Worm (Caenorhabditis elegans) whole organism, early embryonic: ENCODE measurements around the gene Y48A6B.14.

ENCODE experiments used
- B0310.2 ChIP-seq: sonication (generic microtip); optimal IDR thresholded peaks from 2 replicates; lab custom pipeline; 2016; ENCODE audit warnings: mild to moderate bottlenecking, missing genetic modification characterization, missing compliant biosample characterization
- F13C5.2 ChIP-seq: sonication (generic microtip); optimal IDR thresholded peaks from 2 replicates; lab custom pipeline; 2017; ENCODE audit warnings: mild to moderate bottlenecking, missing genetic modification characterization, inconsistent platforms, missing compliant biosample characterization
- aly-1 ChIP-seq: sonication (generic microtip); optimal IDR thresholded peaks from 2 replicates; lab custom pipeline; 2016; ENCODE audit warnings: missing genetic modification characterization, missing compliant biosample characterization
- ama-1 ChIP-seq: fragments of 150-350 bp; optimal IDR thresholded peaks from 2 replicates; lab custom pipeline; 2014
- ceh-13 ChIP-seq: fragments of 200-800 bp; sonication (Bioruptor generic); optimal IDR thresholded peaks from 2 replicates; lab custom pipeline; 2018; ENCODE audit warnings: mild to moderate bottlenecking, missing genetic modification characterization, missing compliant biosample characterization
- ceh-36 ChIP-seq: sonication (generic microtip); optimal IDR thresholded peaks from 2 replicates; lab custom pipeline; 2016; ENCODE audit warnings: missing genetic modification characterization, inconsistent platforms, missing compliant biosample characterization
- ets-7 ChIP-seq: sonication (generic microtip); optimal IDR thresholded peaks from 2 replicates; lab custom pipeline; 2016; ENCODE audit warnings: missing genotype, missing genetic modification characterization, missing compliant biosample characterization
- flt-1 ChIP-seq: fragments of 200-800 bp; sonication (Bioruptor generic); IDR thresholded peaks from 2 replicates; pipeline ENCODE4 v1.3.6; 2022; ENCODE audit warnings: missing genetic modification characterization, missing compliant biosample characterization
- hmbx-1 ChIP-seq: sonication (generic microtip); optimal IDR thresholded peaks from 2 replicates; lab custom pipeline; 2016; ENCODE audit warnings: mild to moderate bottlenecking, missing genetic modification characterization, missing compliant biosample characterization
- hmg-4 ChIP-seq: fragments of 200-800 bp; sonication (Bioruptor generic); optimal IDR thresholded peaks from 2 replicates; lab custom pipeline; 2018; ENCODE audit warnings: mild to moderate bottlenecking, missing genetic modification characterization, missing compliant biosample characterization
- hnd-1 ChIP-seq: sonication (generic microtip); optimal IDR thresholded peaks from 2 replicates; lab custom pipeline; 2016; ENCODE audit warnings: missing genetic modification characterization, missing compliant biosample characterization
- pes-1 ChIP-seq: fragments of 200-800 bp; sonication (Bioruptor generic); IDR thresholded peaks from 2 replicates; pipeline ENCODE4 v1.3.6; 2022; ENCODE audit warnings: missing genetic modification reagents, missing genetic modification characterization, missing compliant biosample characterization
- scrt-1 ChIP-seq: fragments of 200-800 bp; sonication (Bioruptor generic); IDR thresholded peaks from 2 replicates; pipeline ENCODE4 v1.3.6; 2022; ENCODE audit warnings: missing genetic modification characterization, missing compliant biosample characterization
- sea-1 ChIP-seq: fragments of 200-800 bp; sonication (Bioruptor generic); conservative IDR thresholded peaks from 2 replicates; pipeline ENCODE4 v1.3.6; 2022; ENCODE audit warnings: missing genetic modification characterization, missing compliant biosample characterization
- tbx-11 ChIP-seq: fragments of 200-800 bp; sonication (Bioruptor generic); IDR thresholded peaks from 2 replicates; pipeline ENCODE4 v1.3.6; 2022; ENCODE audit warnings: missing genetic modification characterization, missing compliant biosample characterization
- tbx-37 ChIP-seq: fragments of 200-800 bp; sonication (Bioruptor generic); conservative IDR thresholded peaks from 2 replicates; pipeline ENCODE4 v1.3.6; 2022; ENCODE audit warnings: missing genetic modification reagents, missing genetic modification characterization, missing compliant biosample characterization
- tra-4 ChIP-seq: sonication (generic microtip); optimal IDR thresholded peaks from 2 replicates; lab custom pipeline; 2017; ENCODE audit warnings: missing genetic modification characterization, missing compliant biosample characterization

Gene Y48A6B.14

ce11 chrIII:11064576-11064975, 33.2 kb downstream of the Y48A6B.14 start:
- TF ChIP-seq pes-1 (GFP tag; lab: Robert Waterston, UW) (no peak), aly-1 (no peak), scrt-1 (GFP tag; lab: Robert Waterston, UW) (no peak), tra-4 (no peak), B0310.2 (tag; lab: Kevin White, UChicago) (no peak), ets-7 (no peak), hmbx-1 (tag; lab: Kevin White, UChicago) (no peak), F13C5.2 (tag; lab: Kevin White, UChicago) (no peak), hnd-1 (tag; lab: Kevin White, UChicago) (no peak), tbx-37 (GFP tag; lab: Robert Waterston, UW) (no peak), hmg-4 (no peak), ceh-36 (tag; lab: Kevin White, UChicago) (no peak), ama-1 (lab: Kevin White, UChicago) (no peak), ceh-13 (no peak)

DNA sequence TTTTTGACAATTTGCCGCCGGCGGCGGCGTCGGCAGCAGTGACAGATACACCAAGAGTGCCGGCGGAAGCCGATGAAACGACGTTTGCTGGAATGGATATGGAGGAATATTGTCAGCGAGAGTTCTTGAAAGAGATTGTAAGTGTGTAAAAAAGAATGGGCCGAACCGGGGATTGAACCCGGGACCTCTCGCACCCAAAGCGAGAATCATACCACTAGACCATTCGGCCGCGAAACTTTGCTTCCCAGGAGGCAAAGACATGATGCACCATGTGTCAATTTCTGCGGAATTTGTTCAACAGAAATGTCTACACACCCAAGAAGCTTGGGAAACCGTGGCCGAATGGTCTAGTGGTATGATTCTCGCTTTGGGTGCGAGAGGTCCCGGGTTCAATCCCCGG, 35.3 kb downstream of the Y48A6B.14 start:
- TF ChIP-seq hnd-1 (tag; lab: Kevin White, UChicago) (peak; percentile 34), flt-1 (0 out of 2 replicates have a peak, but pooled peaks have one; percentile 34), tbx-37 (GFP tag; lab: Robert Waterston, UW) (no peak; the same call in 1 of the 2 replicates), tbx-11 (GFP tag; lab: Robert Waterston, UW) (peak; percentile 45; the same call in 1 of the 2 replicates), pes-1 (GFP tag; lab: Robert Waterston, UW) (peak; percentile 50; the same call in 1 of the 2 replicates), aly-1 (no peak), scrt-1 (GFP tag; lab: Robert Waterston, UW) (peak; percentile 50; the same call in 1 of the 2 replicates)

DNA sequence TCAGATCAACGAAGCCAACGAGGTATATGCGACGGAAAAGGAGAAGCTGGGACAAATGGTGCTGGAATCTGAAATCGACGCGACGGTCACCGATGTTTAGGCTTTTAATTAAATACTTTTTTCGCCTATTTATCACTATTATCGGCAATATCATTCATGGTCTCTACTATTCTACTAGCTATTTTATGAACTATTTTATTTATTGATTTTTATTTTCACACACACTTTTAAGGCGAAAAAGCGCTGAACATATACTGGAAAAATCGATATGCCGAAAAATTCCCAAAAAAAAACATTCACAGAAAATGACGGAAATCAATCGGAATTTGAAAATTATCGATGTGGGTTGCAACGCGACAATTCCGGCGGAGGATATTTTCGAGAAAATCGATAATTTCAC, 37.1 kb downstream of the Y48A6B.14 start, which contains the start of gene W09D6.1:
Gene W09D6.1, plus strand, starts transcription at position 301 of the 400 bp plus-strand sequence.
- TF ChIP-seq pes-1 (GFP tag; lab: Robert Waterston, UW) (no peak), tbx-11 (GFP tag; lab: Robert Waterston, UW) (no peak), tbx-37 (GFP tag; lab: Robert Waterston, UW) (no peak), F13C5.2 (tag; lab: Kevin White, UChicago) (no peak), ets-7 (no peak), hmg-4 (no peak), scrt-1 (GFP tag; lab: Robert Waterston, UW) (no peak), aly-1 (no peak), tra-4 (no peak)

- TF ChIP-seq ets-7 (no peak), tbx-11 (GFP tag; lab: Robert Waterston, UW) (no peak), ceh-36 (tag; lab: Kevin White, UChicago) (no peak), flt-1 (no peak), B0310.2 (tag; lab: Kevin White, UChicago) (no peak), F13C5.2 (tag; lab: Kevin White, UChicago) (no peak), tra-4 (no peak), hmbx-1 (tag; lab: Kevin White, UChicago) (no peak), ceh-13 (no peak), scrt-1 (GFP tag; lab: Robert Waterston, UW) (no peak), aly-1 (no peak), tbx-37 (GFP tag; lab: Robert Waterston, UW) (no peak), sea-1 (no peak), pes-1 (GFP tag; lab: Robert Waterston, UW) (no peak), hmg-4 (no peak), ama-1 (lab: Kevin White, UChicago) (no peak)
These were observed 37.9 kb downstream of the Y48A6B.14 start for ce11 chrIII:11069265-11069664.

ce11 chrIII:11070210-11070609, 38.8 kb downstream of the Y48A6B.14 start:
- TF ChIP-seq sea-1 (no peak), hmbx-1 (tag; lab: Kevin White, UChicago) (no peak), pes-1 (GFP tag; lab: Robert Waterston, UW) (no peak), B0310.2 (tag; lab: Kevin White, UChicago) (no peak), hmg-4 (no peak), ceh-13 (no peak), ets-7 (no peak), hnd-1 (tag; lab: Kevin White, UChicago) (no peak), ama-1 (lab: Kevin White, UChicago) (no peak), aly-1 (no peak), tra-4 (no peak), tbx-11 (GFP tag; lab: Robert Waterston, UW) (no peak), ceh-36 (tag; lab: Kevin White, UChicago) (no peak), F13C5.2 (tag; lab: Kevin White, UChicago) (no peak), scrt-1 (GFP tag; lab: Robert Waterston, UW) (no peak), tbx-37 (GFP tag; lab: Robert Waterston, UW) (no peak), flt-1 (no peak)

DNA sequence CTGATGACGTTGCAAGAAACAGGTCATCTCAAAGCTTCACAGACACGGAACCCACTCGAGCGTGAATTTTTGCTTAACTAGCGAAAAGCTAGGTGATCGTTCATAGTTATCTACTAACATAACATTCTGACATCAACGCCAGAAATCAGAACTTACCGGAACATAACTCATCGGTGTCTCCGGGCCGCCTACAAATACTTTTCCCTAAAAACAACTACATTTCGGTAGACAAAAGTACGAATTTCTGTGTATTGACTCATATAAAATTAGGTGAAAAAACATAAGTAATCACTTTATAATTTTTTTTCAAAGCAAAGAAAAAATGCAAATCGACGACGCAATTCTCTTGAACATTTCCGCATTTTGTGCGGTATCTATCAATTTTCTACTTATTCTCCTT, 42.8 kb downstream of the Y48A6B.14 start, which contains the start of gene str-261:
Gene str-261, plus strand, starts transcription at position 301 of the 400 bp plus-strand sequence.
- TF ChIP-seq B0310.2 (tag; lab: Kevin White, UChicago) (no peak), tra-4 (no peak), hmg-4 (no peak), F13C5.2 (tag; lab: Kevin White, UChicago) (no peak), flt-1 (no peak), ets-7 (no peak), hnd-1 (tag; lab: Kevin White, UChicago) (no peak), ama-1 (lab: Kevin White, UChicago) (no peak), hmbx-1 (tag; lab: Kevin White, UChicago) (no peak)

- TF ChIP-seq hmg-4 (no peak), ceh-36 (tag; lab: Kevin White, UChicago) (no peak), ama-1 (lab: Kevin White, UChicago) (no peak), flt-1 (no peak)
These were observed 45.3 kb downstream of the Y48A6B.14 start for ce11 chrIII:11076743-11077142.

DNA sequence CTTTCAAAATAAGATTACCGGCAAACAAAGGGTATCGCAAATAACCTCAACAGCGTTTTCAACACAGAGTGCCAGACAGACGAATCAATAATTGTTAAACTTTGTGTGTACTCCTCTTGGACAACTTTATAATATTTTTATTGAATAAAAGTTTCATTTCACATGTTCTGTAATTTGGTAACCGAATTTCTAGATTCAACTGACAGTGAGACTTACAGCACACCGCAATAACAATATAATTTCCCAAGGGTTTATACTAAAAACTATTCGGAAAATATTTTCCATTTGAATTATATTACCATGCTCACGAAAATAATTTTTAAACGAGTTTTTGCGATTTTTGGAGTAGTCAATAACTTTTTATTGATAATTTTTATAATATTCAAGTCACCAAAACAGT, 46.0 kb downstream of the Y48A6B.14 start, which contains the start of gene str-246:
Gene str-246, plus strand, starts transcription at position 301 of the 400 bp plus-strand sequence.
- no peak for TF ChIP-seq flt-1
- no peak for TF ChIP-seq B0310.2 (tag; lab: Kevin White, UChicago)
- TF ChIP-seq aly-1: no peak
- TF ChIP-seq tbx-11 (GFP tag; lab: Robert Waterston, UW): no peak
- no peak for TF ChIP-seq ets-7
- TF ChIP-seq tbx-37 (GFP tag; lab: Robert Waterston, UW): no peak
- no peak for TF ChIP-seq hmbx-1 (tag; lab: Kevin White, UChicago)
- no peak for TF ChIP-seq hmg-4
- no peak for TF ChIP-seq scrt-1 (GFP tag; lab: Robert Waterston, UW)
- no peak for TF ChIP-seq hnd-1 (tag; lab: Kevin White, UChicago)
- TF ChIP-seq F13C5.2 (tag; lab: Kevin White, UChicago): no peak
- TF ChIP-seq ama-1 (lab: Kevin White, UChicago): no peak
- TF ChIP-seq ceh-13: no peak
- TF ChIP-seq pes-1 (GFP tag; lab: Robert Waterston, UW): no peak
- no peak for TF ChIP-seq tra-4
- no peak for TF ChIP-seq ceh-36 (tag; lab: Kevin White, UChicago)
- TF ChIP-seq sea-1: no peak
